Fruit fly (Drosophila melanogaster): ENCODE results near the gene CG34435.

CG34435 gene

dm6 chrX:5614367-5614766, at the start of gene CG34435:
Gene CG34435 (minus strand): TSS chrX:5614467.
- TF ChIP-seq noc (tag; optimal IDR thresholded peaks at IDR 0.05), result no peak

- no peak for TF ChIP-seq noc (tag; optimal IDR thresholded peaks at IDR 0.05)
These were observed 48.5 kb upstream of the CG34435 start, which contains the start of gene OtopLc for dm6 chrX:5662761-5663160. Gene OtopLc (minus strand): TSS chrX:5662861.

dm6 chrX:5661971-5662370, 47.7 kb upstream of the CG34435 start:
- no peak for TF ChIP-seq noc (tag; optimal IDR thresholded peaks at IDR 0.05)

- no peak for TF ChIP-seq noc (tag; optimal IDR thresholded peaks at IDR 0.05)
These were observed 35.7 kb upstream of the CG34435 start for dm6 chrX:5649998-5650397.

dm6 chrX:5649387-5649786, 35.1 kb upstream of the CG34435 start:
- no peak for TF ChIP-seq noc (tag; optimal IDR thresholded peaks at IDR 0.05)

dm6 chrX:5648437-5648959, 34.2 kb upstream of the CG34435 start, which contains the start of gene OtopLa:
Gene OtopLa (minus strand): TSS chrX:5648487.
- no peak for TF ChIP-seq noc (tag; optimal IDR thresholded peaks at IDR 0.05)

dm6 chrX:5646228-5646627, 32.0 kb upstream of the CG34435 start:
- TF ChIP-seq noc (tag; optimal IDR thresholded peaks at IDR 0.05), result no peak

dm6 chrX:5639083-5639482, 24.8 kb upstream of the CG34435 start:
- TF ChIP-seq noc (tag; optimal IDR thresholded peaks at IDR 0.05), result no peak

- no peak for TF ChIP-seq noc (tag; optimal IDR thresholded peaks at IDR 0.05)
These were observed 24.3 kb upstream of the CG34435 start for dm6 chrX:5638588-5638987.

dm6 chrX:5637543-5637942, 23.3 kb upstream of the CG34435 start:
- TF ChIP-seq noc (tag; optimal IDR thresholded peaks at IDR 0.05), result no peak

- TF ChIP-seq noc (tag; optimal IDR thresholded peaks at IDR 0.05), result no peak
These were observed 22.3 kb upstream of the CG34435 start for dm6 chrX:5636529-5637099.

- no peak for TF ChIP-seq noc (tag; optimal IDR thresholded peaks at IDR 0.05)
These were observed 20.4 kb upstream of the CG34435 start for dm6 chrX:5634714-5635113.

dm6 chrX:5621893-5622803, 7.9 kb upstream of the CG34435 start, which contains the start of the genes Mlc-c and Pop1:
Gene Mlc-c (minus strand): TSS chrX:5622539.
Gene Pop1 (plus strand): TSS chrX:5622648.
- no peak for TF ChIP-seq noc (tag; optimal IDR thresholded peaks at IDR 0.05)

- no peak for TF ChIP-seq noc (tag; optimal IDR thresholded peaks at IDR 0.05)
These were observed 4.3 kb upstream of the CG34435 start, which contains the start of gene RhoGAP5A for dm6 chrX:5618562-5618961. Gene RhoGAP5A (minus strand): TSS chrX:5618806.

dm6 chrX:5616270-5616669, 2.0 kb upstream of the CG34435 start, which contains the start of gene CG34434:
Gene CG34434 (minus strand): TSS chrX:5616370.
- no peak for TF ChIP-seq noc (tag; optimal IDR thresholded peaks at IDR 0.05)

dm6 chrX:5612977-5613376, 1.3 kb downstream of the CG34435 start:
- no peak for TF ChIP-seq noc (tag; optimal IDR thresholded peaks at IDR 0.05)

dm6 chrX:5608472-5608871, 5.8 kb downstream of the CG34435 start:
- no peak for TF ChIP-seq noc (tag; optimal IDR thresholded peaks at IDR 0.05)
